Worm (Caenorhabditis elegans): ENCODE measurements around the gene W09G12.9.

DNA sequence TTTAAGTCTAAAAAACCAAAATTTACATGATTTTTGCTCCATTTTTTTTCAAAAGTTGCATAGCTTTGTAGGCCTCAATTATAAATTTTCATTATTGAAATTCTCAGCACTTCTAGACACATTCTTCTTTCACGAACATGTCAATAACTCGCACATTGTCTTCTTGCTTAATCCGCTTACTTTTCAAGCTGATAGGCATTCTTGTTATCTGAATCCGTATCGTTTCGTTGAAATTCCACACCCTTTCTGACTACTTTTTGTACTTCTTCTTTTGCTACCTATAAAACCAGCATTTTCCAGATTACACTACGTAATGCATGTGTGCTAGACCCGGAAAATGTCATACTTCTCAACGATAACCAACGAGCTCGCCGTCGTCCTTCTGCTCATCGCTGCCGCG is at the start of gene W09G12.9:
- TF ChIP-seq aly-1 (tag; optimal IDR thresholded peaks at IDR 0.05): no peak
- no peak for TF ChIP-seq ama-1 (optimal IDR thresholded peaks at IDR 0.05)

All from whole organism, early embryonic.